Fruit fly (Drosophila melanogaster): Measurements from ENCODE around the gene ND-15.
A peak's percentile ranks its signal among the peaks of the same experiment; 100 is the strongest.

ND-15 gene

dm6 chr2L:85099-85498, 29.4 kb upstream of the ND-15 start (continued):
- no peak for TF ChIP-seq vfl (GFP tag; optimal IDR thresholded peaks at IDR 0.05)
- TF ChIP-seq CG8089 (GFP tag; optimal IDR thresholded peaks at IDR 0.05), result no peak
- no peak for TF ChIP-seq knrl (GFP tag; IDR thresholded peaks at IDR 0.05; ENCODE audit: partially characterized antibody)
- TF ChIP-seq CG17829 (tag; optimal IDR thresholded peaks at IDR 0.05), result no peak
- TF ChIP-seq danr (GFP tag; IDR thresholded peaks at IDR 0.05), result no peak
- TF ChIP-seq CG5953 (GFP tag; IDR thresholded peaks at IDR 0.05), result no peak
- no peak for TF ChIP-seq CG14860 (GFP tag; IDR thresholded peaks at IDR 0.05; ENCODE audit: partially characterized antibody)
- no peak for TF ChIP-seq NC2β (GFP tag; optimal IDR thresholded peaks at IDR 0.05)
- TF ChIP-seq CG8290 (GFP tag; optimal IDR thresholded peaks at IDR 0.05), result no peak
- peak in 1 of 2 experiments; percentile 53 for TF ChIP-seq CG8290 (tag; optimal IDR thresholded peaks at IDR 0.05)
- peak; percentile 3 for TF ChIP-seq CG10147 (GFP tag; optimal IDR thresholded peaks at IDR 0.05)
- TF ChIP-seq Poxn (GFP tag; IDR thresholded peaks at IDR 0.05), result no peak
- no peak for TF ChIP-seq Sry-δ (GFP tag; optimal IDR thresholded peaks at IDR 0.05)
- peak; percentile 8 for TF ChIP-seq cwo (GFP tag; optimal IDR thresholded peaks at IDR 0.05)
- no peak for TF ChIP-seq sug (tag; optimal IDR thresholded peaks at IDR 0.05)
- TF ChIP-seq crc (GFP tag; optimal IDR thresholded peaks at IDR 0.05), result no peak
- no peak for TF ChIP-seq Dp (GFP tag; optimal IDR thresholded peaks at IDR 0.05)
- no peak for TF ChIP-seq az2 (GFP tag; optimal IDR thresholded peaks at IDR 0.05)
- TF ChIP-seq CG11696 (GFP tag; IDR thresholded peaks at IDR 0.05), result no peak
- no peak for TF ChIP-seq nerfin-1 (tag; optimal IDR thresholded peaks at IDR 0.05)
- TF ChIP-seq bcd (GFP tag; optimal IDR thresholded peaks at IDR 0.05), result no peak
- no peak for TF ChIP-seq CG9817 (tag; optimal IDR thresholded peaks at IDR 0.05)
- TF ChIP-seq CG18262 (tag; optimal IDR thresholded peaks at IDR 0.05), result no peak
- TF ChIP-seq hth (optimal IDR thresholded peaks at IDR 0.05), result no peak
- no peak for TF ChIP-seq CG9727 (GFP tag; optimal IDR thresholded peaks at IDR 0.05)
- no peak for TF ChIP-seq Tbp (GFP tag; optimal IDR thresholded peaks at IDR 0.05)
- TF ChIP-seq mirr (GFP tag; optimal IDR thresholded peaks at IDR 0.05), result peak; percentile 31
- no peak for TF ChIP-seq Dip3 (GFP tag; optimal IDR thresholded peaks at IDR 0.05)
- TF ChIP-seq CG32532 (GFP tag; IDR thresholded peaks at IDR 0.05), result no peak
- TF ChIP-seq Mad (GFP tag; optimal IDR thresholded peaks at IDR 0.05), result no peak
- TF ChIP-seq pb (GFP tag; optimal IDR thresholded peaks at IDR 0.05), result no peak
- no peak for TF ChIP-seq CG3407 (GFP tag; optimal IDR thresholded peaks at IDR 0.05)
- TF ChIP-seq CG11695 (GFP tag; IDR thresholded peaks at IDR 0.05), result no peak
- peak; percentile 53 for TF ChIP-seq CG13296 (GFP tag; optimal IDR thresholded peaks at IDR 0.05)
- TF ChIP-seq Max (GFP tag; optimal IDR thresholded peaks at IDR 0.05), result no peak
- TF ChIP-seq Abd-B (GFP tag; optimal IDR thresholded peaks at IDR 0.05), result no peak
- no peak for TF ChIP-seq CG13424 (tag; optimal IDR thresholded peaks at IDR 0.05)
- no peak for TF ChIP-seq CG16813 (GFP tag; IDR thresholded peaks at IDR 0.05; ENCODE audit: partially characterized antibody)
- no peak for TF ChIP-seq CG12155 (GFP tag; optimal IDR thresholded peaks at IDR 0.05)
- TF ChIP-seq CG17912 (GFP tag; optimal IDR thresholded peaks at IDR 0.05), result no peak
- TF ChIP-seq CrebB (tag; optimal IDR thresholded peaks at IDR 0.05), result no peak
- TF ChIP-seq Hr39 (optimal IDR thresholded peaks at IDR 0.05), result no peak
- TF ChIP-seq Elba2 (GFP tag; optimal IDR thresholded peaks at IDR 0.05), result no peak
- no peak for TF ChIP-seq gce (GFP tag; IDR thresholded peaks at IDR 0.05)
- TF ChIP-seq oc (tag; optimal IDR thresholded peaks at IDR 0.05), result no peak
- TF ChIP-seq CG17612 (GFP tag; IDR thresholded peaks at IDR 0.05), result no peak
- no peak for TF ChIP-seq gem (tag; optimal IDR thresholded peaks at IDR 0.05)
- no peak for TF ChIP-seq CG43689 (GFP tag; IDR thresholded peaks at IDR 0.05)
- no peak for TF ChIP-seq D (optimal IDR thresholded peaks at IDR 0.05)
- no peak for TF ChIP-seq D (GFP tag; optimal IDR thresholded peaks at IDR 0.05)
- peak; percentile 22 for TF ChIP-seq CG15269 (tag; optimal IDR thresholded peaks at IDR 0.05)
- no peak for TF ChIP-seq CG14441 (GFP tag; IDR thresholded peaks at IDR 0.05)
- TF ChIP-seq CG2889 (GFP tag; IDR thresholded peaks at IDR 0.05), result no peak
- TF ChIP-seq CG11398 (GFP tag; optimal IDR thresholded peaks at IDR 0.05), result no peak
